Worm (Caenorhabditis elegans) whole organism, young adult: ENCODE data around the gene wrb-1.

Source experiments
- D2030.7 ChIP-seq: fragments of 200-800 bp; sonication (Bioruptor generic); IDR thresholded peaks from 2 replicates; pipeline ENCODE4 v1.3.6; 2022; ENCODE audit warnings: missing genetic modification reagents, missing genetic modification characterization, missing compliant biosample characterization
- F23B12.7 ChIP-seq: sonication (generic microtip); optimal IDR thresholded peaks from 2 replicates; lab custom pipeline; 2017; ENCODE audit warnings: missing genetic modification characterization, mild to moderate bottlenecking, missing compliant biosample characterization, antibody characterized with exemption, moderate library complexity; ENCODE audit not compliant: insufficient read depth
- F39B2.1 ChIP-seq: fragments of 200-800 bp; sonication (Bioruptor generic); IDR thresholded peaks from 2 replicates; pipeline ENCODE4 v1.3.6; 2022; ENCODE audit warnings: missing genetic modification reagents, missing genetic modification characterization, missing compliant biosample characterization
- F55B11.4 ChIP-seq: sonication (generic microtip); optimal IDR thresholded peaks from 2 replicates; lab custom pipeline; 2016; ENCODE audit warnings: missing compliant biosample characterization, missing genetic modification characterization, borderline replicate concordance; ENCODE audit not compliant: insufficient read depth
- Y53F4B.3 ChIP-seq: fragments of 200-800 bp; sonication (Bioruptor generic); IDR thresholded peaks from 2 replicates; pipeline ENCODE4 v1.3.6; 2022; ENCODE audit warnings: missing genetic modification reagents, missing genetic modification characterization, missing compliant biosample characterization
- Y56A3A.18 ChIP-seq: fragments of 200-800 bp; sonication (Bioruptor generic); IDR thresholded peaks from 2 replicates; pipeline ENCODE4 v1.3.6; 2022; ENCODE audit warnings: missing genetic modification reagents, missing genetic modification characterization, missing compliant biosample characterization
- Y67H2A.10 ChIP-seq: fragments of 200-800 bp; sonication (Bioruptor generic); conservative IDR thresholded peaks from 2 replicates; pipeline ENCODE4 v1.3.6; 2022; ENCODE audit warnings: missing genetic modification reagents, missing genetic modification characterization, missing compliant biosample characterization
- Y95B8A.8 ChIP-seq: fragments of 200-800 bp; sonication (Bioruptor generic); IDR thresholded peaks from 2 replicates; pipeline ENCODE4 v1.3.6; 2022; ENCODE audit warnings: missing genetic modification reagents, missing genetic modification characterization, missing compliant biosample characterization
- atf-7 ChIP-seq: sonication (generic microtip); optimal IDR thresholded peaks from 2 replicates; lab custom pipeline; 2017; ENCODE audit warnings: mild to moderate bottlenecking, missing genetic modification characterization, missing compliant biosample characterization
- athp-1 ChIP-seq: sonication (generic microtip); optimal IDR thresholded peaks from 2 replicates; lab custom pipeline; 2017; ENCODE audit warnings: mild to moderate bottlenecking, missing genetic modification characterization, missing compliant biosample characterization
- attf-5 ChIP-seq: fragments of 200-800 bp; sonication (Bioruptor generic); optimal IDR thresholded peaks from 2 replicates; lab custom pipeline; 2018; ENCODE audit warnings: mild to moderate bottlenecking, missing genetic modification characterization, missing compliant biosample characterization
- cebp-1 ChIP-seq, 2 experiments: fragments of 200-800 bp in 1 of 2; sonication (Bioruptor generic) in 1 of 2; sonication (generic microtip) in 1 of 2; IDR thresholded peaks in 1 of 2; optimal IDR thresholded peaks in 1 of 2; 2 replicates each; pipeline versions ENCODE4 v1.3.6 to Lab custom; 2017 to 2022; ENCODE audit warnings: missing compliant biosample characterization in 2 of 2, missing genetic modification characterization in 2 of 2, mild to moderate bottlenecking in 1 of 2, missing genetic modification reagents in 1 of 2, moderate library complexity in 1 of 2
- ceh-27 ChIP-seq: fragments of 200-800 bp; sonication (Bioruptor generic); optimal IDR thresholded peaks from 2 replicates; lab custom pipeline; 2018; ENCODE audit warnings: mild to moderate bottlenecking, missing genetic modification characterization, moderate library complexity, missing compliant biosample characterization
- ceh-58 ChIP-seq: fragments of 200-800 bp; sonication (Bioruptor generic); IDR thresholded peaks from 2 replicates; pipeline ENCODE4 v1.3.6; 2022; ENCODE audit warnings: missing genetic modification characterization, missing compliant biosample characterization
- dpl-1 ChIP-seq: fragments of 150-350 bp; optimal IDR thresholded peaks from 2 replicates; lab custom pipeline; 2014; ENCODE audit warnings: missing biosample characterization, missing genetic modification reagents, missing genetic modification characterization
- egrh-3 ChIP-seq: fragments of 200-800 bp; sonication (Bioruptor generic); IDR thresholded peaks from 2 replicates; pipeline ENCODE4 v1.3.6; 2022; ENCODE audit warnings: missing genetic modification reagents, missing genetic modification characterization, missing compliant biosample characterization
- him-1 ChIP-seq: sonication (generic microtip); optimal IDR thresholded peaks from 2 replicates; lab custom pipeline; 2016; ENCODE audit warnings: missing genotype, missing genetic modification reagents, missing genetic modification characterization, missing compliant biosample characterization
- hmg-20 ChIP-seq: fragments of 200-800 bp; sonication (Bioruptor generic); IDR thresholded peaks from 2 replicates; pipeline ENCODE4 v1.3.6; 2022; ENCODE audit warnings: missing genetic modification reagents, missing genetic modification characterization, missing compliant biosample characterization
- hrde-1 ChIP-seq: sonication (generic microtip); optimal IDR thresholded peaks from 2 replicates; lab custom pipeline; 2016; ENCODE audit warnings: missing genetic modification characterization, mild to moderate bottlenecking, missing compliant biosample characterization, moderate library complexity, missing genotype, missing genetic modification reagents, borderline replicate concordance
- lag-1 ChIP-seq: fragments of 200-800 bp; sonication (Bioruptor generic); IDR thresholded peaks from 2 replicates; pipeline ENCODE4 v1.3.6; 2022; ENCODE audit warnings: missing genetic modification reagents, missing genetic modification characterization, missing compliant biosample characterization
- lin-40 ChIP-seq: sonication (generic microtip); optimal IDR thresholded peaks from 2 replicates; lab custom pipeline; 2016; ENCODE audit warnings: missing genetic modification characterization, mild to moderate bottlenecking, missing compliant biosample characterization, missing genotype, missing genetic modification reagents
- lin-54 ChIP-seq: fragments of 200-800 bp; sonication (Bioruptor generic); optimal IDR thresholded peaks from 2 replicates; lab custom pipeline; 2018; ENCODE audit warnings: mild to moderate bottlenecking, missing genetic modification characterization, missing compliant biosample characterization
- lsl-1 ChIP-seq: fragments of 200-800 bp; sonication (Bioruptor generic); optimal IDR thresholded peaks from 2 replicates; lab custom pipeline; 2018; ENCODE audit warnings: mild to moderate bottlenecking, missing genetic modification characterization, moderate library complexity, missing compliant biosample characterization
- madf-3 ChIP-seq: fragments of 200-800 bp; sonication (Bioruptor generic); IDR thresholded peaks from 2 replicates; pipeline ENCODE4 v1.3.6; 2022; ENCODE audit warnings: missing genetic modification reagents, missing genetic modification characterization, missing compliant biosample characterization
- madf-8 ChIP-seq: fragments of 200-800 bp; sonication (Bioruptor generic); conservative IDR thresholded peaks from 2 replicates; pipeline ENCODE4 v1.3.6; 2022; ENCODE audit warnings: missing genetic modification reagents, missing genetic modification characterization, missing compliant biosample characterization
- mxl-1 ChIP-seq: sonication (generic microtip); optimal IDR thresholded peaks from 2 replicates; lab custom pipeline; 2016; ENCODE audit warnings: missing genetic modification characterization, missing compliant biosample characterization
- nfya-1 ChIP-seq: sonication (generic microtip); optimal IDR thresholded peaks from 2 replicates; lab custom pipeline; 2017; ENCODE audit warnings: antibody characterized with exemption, missing compliant biosample characterization, missing genetic modification characterization, borderline replicate concordance; ENCODE audit not compliant: insufficient read depth
- nhr-120 ChIP-seq: fragments of 200-800 bp; sonication (Bioruptor generic); IDR thresholded peaks from 2 replicates; pipeline ENCODE4 v1.3.6; 2022; ENCODE audit warnings: missing genetic modification characterization, missing compliant biosample characterization
- nhr-179 ChIP-seq: sonication (generic microtip); optimal IDR thresholded peaks from 2 replicates; lab custom pipeline; 2016; ENCODE audit warnings: mild to moderate bottlenecking, missing genetic modification characterization, missing compliant biosample characterization
- nhr-80 ChIP-seq: sonication (generic microtip); optimal IDR thresholded peaks from 2 replicates; lab custom pipeline; 2016; ENCODE audit warnings: missing genetic modification characterization, missing compliant biosample characterization
- pha-4 ChIP-seq: fragments of 150-350 bp; sonication (generic microtip); optimal IDR thresholded peaks from 2 replicates; lab custom pipeline; 2014; ENCODE audit warnings: missing biosample characterization, missing genetic modification reagents, missing genetic modification characterization
- rcor-1 ChIP-seq: fragments of 200-800 bp; sonication (Bioruptor generic); IDR thresholded peaks from 2 replicates; pipeline ENCODE4 v1.3.6; 2022; ENCODE audit warnings: missing genetic modification reagents, missing genetic modification characterization, missing compliant biosample characterization
- rec-8 ChIP-seq, 2 experiments: sonication (generic microtip); optimal IDR thresholded peaks; 2 replicates each; lab custom pipeline; 2016; ENCODE audit warnings: mild to moderate bottlenecking in 2 of 2, missing genetic modification characterization in 2 of 2, missing genetic modification reagents in 2 of 2, missing genotype in 2 of 2, missing biosample characterization in 1 of 2, missing compliant biosample characterization in 1 of 2, moderate library complexity in 1 of 2
- repo-1 ChIP-seq: sonication (generic microtip); optimal IDR thresholded peaks from 2 replicates; lab custom pipeline; 2017; ENCODE audit warnings: mild to moderate bottlenecking, missing genetic modification characterization, missing compliant biosample characterization
- sea-2 ChIP-seq: fragments of 200-800 bp; sonication (Bioruptor generic); IDR thresholded peaks from 2 replicates; pipeline ENCODE4 v1.3.6; 2022; ENCODE audit warnings: missing genetic modification characterization, missing compliant biosample characterization
- snpc-3.4 ChIP-seq: sonication (generic microtip); optimal IDR thresholded peaks from 2 replicates; lab custom pipeline; 2017; ENCODE audit warnings: missing genetic modification characterization, mild to moderate bottlenecking, missing compliant biosample characterization, antibody characterized with exemption, moderate library complexity, missing genotype, missing genetic modification reagents
- tbp1 ChIP-seq: fragments of 200-800 bp; sonication (Bioruptor generic); optimal IDR thresholded peaks from 2 replicates; lab custom pipeline; 2018; ENCODE audit warnings: mild to moderate bottlenecking, missing genetic modification characterization, missing compliant biosample characterization
- zfh-2 ChIP-seq: fragments of 200-800 bp; sonication (Bioruptor generic); conservative IDR thresholded peaks from 2 replicates; pipeline ENCODE4 v1.3.6; 2022; ENCODE audit warnings: missing genetic modification reagents, missing genetic modification characterization, missing compliant biosample characterization
- zim-3 ChIP-seq: sonication (generic microtip); optimal IDR thresholded peaks from 2 replicates; lab custom pipeline; 2017; ENCODE audit warnings: mild to moderate bottlenecking, missing genetic modification characterization, moderate library complexity, missing compliant biosample characterization
- ztf-25 ChIP-seq: fragments of 200-800 bp; sonication (Bioruptor generic); IDR thresholded peaks from 2 replicates; pipeline ENCODE4 v1.3.6; 2022; ENCODE audit warnings: missing genetic modification reagents, missing genetic modification characterization, missing compliant biosample characterization
- ztf-6 ChIP-seq: fragments of 200-800 bp; sonication (Bioruptor generic); IDR thresholded peaks from 2 replicates; pipeline ENCODE4 v1.3.6; 2022; ENCODE audit warnings: missing genetic modification reagents, missing genetic modification characterization, missing compliant biosample characterization

The wrb-1 gene

DNA sequence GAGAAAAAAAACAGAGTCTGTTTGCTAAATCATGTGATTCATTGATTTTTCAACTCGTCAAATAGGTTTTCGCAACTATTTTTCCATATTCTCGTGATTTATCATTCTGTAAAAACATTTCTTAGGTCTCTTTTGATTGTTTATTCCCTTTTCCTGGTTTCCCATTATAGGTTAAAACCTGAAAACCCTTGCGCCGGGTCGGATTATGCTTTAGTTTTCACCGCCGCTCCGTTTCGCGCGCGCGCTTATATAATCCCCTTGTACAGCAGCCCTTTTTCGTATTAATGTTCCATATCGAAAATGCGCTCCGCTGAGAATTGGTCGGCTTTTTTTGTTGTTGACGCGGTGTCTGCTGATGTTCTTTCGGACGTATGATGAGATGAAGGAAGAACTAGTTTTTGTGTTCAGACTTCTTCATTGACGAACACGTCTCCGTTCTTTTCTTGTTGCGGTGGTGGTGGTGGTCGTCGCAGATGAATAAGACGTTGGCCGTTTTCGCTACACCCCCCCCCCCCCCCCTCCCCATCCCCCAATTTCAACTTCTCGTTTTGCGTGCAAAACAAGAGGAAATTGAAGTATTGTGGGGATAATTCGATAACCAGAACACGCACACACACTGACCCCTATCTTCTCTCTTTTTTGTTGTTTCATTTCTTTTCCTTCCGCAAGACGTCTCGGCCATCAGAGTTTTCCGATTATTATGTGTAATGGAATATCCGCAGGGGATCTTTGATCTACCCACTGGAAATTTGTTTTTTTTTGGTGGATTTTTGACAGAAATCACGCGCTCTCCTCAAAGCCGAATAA lies 41.2 kb upstream of the wrb-1 start (continued):
- TF ChIP-seq rec-8 (tag; optimal IDR thresholded peaks at IDR 0.05; lab: Kevin White, UChicago), result no peak
- no peak for TF ChIP-seq rcor-1
- no peak for TF ChIP-seq nhr-80 (tag; lab: Kevin White, UChicago)
- no peak for TF ChIP-seq F23B12.7 (tag; lab: Kevin White, UChicago)
- peak; percentile 42; the same call in 1 of the 2 replicates for TF ChIP-seq zfh-2 (GFP tag; lab: Robert Waterston, UW)
- TF ChIP-seq F55B11.4 (tag; lab: Kevin White, UChicago), result no peak
- TF ChIP-seq him-1 (tag; lab: Kevin White, UChicago), result no peak

DNA sequence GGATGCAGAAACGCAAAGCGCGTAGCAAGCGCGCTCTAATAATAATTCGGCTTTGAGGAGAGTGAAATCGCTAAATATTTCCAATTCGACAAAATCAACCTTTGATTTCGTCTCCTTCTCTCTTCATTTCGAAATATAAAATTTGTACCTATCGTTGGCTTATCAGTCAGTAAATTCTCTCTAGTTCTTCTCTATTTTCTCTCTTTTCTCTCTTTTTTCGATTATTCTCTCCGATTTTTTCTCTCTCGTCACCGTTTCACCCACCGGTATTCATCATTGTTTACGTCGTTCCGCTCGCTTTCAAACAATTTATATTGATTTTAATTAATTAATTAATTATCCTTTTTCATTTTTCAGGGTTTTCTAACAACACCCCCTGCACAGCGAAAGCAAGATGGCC lies 40.0 kb upstream of the wrb-1 start, which contains the start of gene cmd-1:
TSS of gene cmd-1 (plus strand) at position 358 of the 400 bp plus-strand sequence.
- TF ChIP-seq lag-1 (GFP tag; lab: Robert Waterston, UW) (no peak), cebp-1 (GFP tag; IDR thresholded peaks at IDR 0.05; lab: Robert Waterston, UW) (peak; percentile 36; the same call in 1 of the 2 replicates), cebp-1 (tag; optimal IDR thresholded peaks at IDR 0.05; lab: Kevin White, UChicago) (peak; percentile 72), madf-8 (GFP tag; lab: Robert Waterston, UW) (no peak), mxl-1 (tag; lab: Kevin White, UChicago) (no peak), nhr-179 (no peak), Y95B8A.8 (GFP tag; lab: Robert Waterston, UW) (0 out of 2 replicates have a peak, but pooled peaks have one; percentile 35), rcor-1 (no peak), tbp1 (no peak), lsl-1 (GFP tag; lab: Kevin White, UChicago) (no peak), lin-40 (tag; lab: Kevin White, UChicago) (peak; percentile 9), nhr-80 (tag; lab: Kevin White, UChicago) (peak; percentile 54), hrde-1 (tag; lab: Kevin White, UChicago) (no peak), hmg-20 (GFP tag; lab: Robert Waterston, UW) (no peak), attf-5 (peak; percentile 48), nhr-120 (GFP tag; lab: Robert Waterston, UW) (no peak), Y53F4B.3 (GFP tag; lab: Robert Waterston, UW) (no peak)

DNA sequence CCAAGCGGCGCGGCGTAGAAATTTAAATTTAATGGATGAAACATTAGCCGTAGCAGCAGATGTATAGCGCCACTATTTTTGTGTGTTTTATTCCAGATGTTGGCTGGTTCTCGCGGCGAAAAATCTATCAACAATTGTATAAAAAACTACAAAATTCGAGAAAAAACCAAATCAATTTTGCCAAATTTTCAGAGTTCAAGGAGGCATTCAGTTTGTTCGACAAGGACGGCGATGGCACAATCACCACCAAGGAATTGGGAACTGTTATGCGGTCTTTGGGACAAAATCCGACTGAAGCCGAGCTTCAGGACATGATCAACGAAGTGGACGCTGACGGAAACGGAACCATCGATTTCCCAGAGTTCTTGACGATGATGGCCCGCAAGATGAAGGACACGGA lies 39.4 kb upstream of the wrb-1 start:
- TF ChIP-seq tbp1, result no peak
- no peak for TF ChIP-seq Y67H2A.10 (GFP tag; lab: Robert Waterston, UW)
- TF ChIP-seq lin-54 (GFP tag; lab: Kevin White, UChicago), result no peak
- TF ChIP-seq dpl-1 (GFP tag; lab: Kevin White, UChicago), result no peak
- no peak for TF ChIP-seq zim-3 (tag; lab: Kevin White, UChicago)
- no peak for TF ChIP-seq ceh-58 (GFP tag; lab: Robert Waterston, UW)
- no peak for TF ChIP-seq atf-7 (tag; lab: Kevin White, UChicago)
- TF ChIP-seq Y56A3A.18 (GFP tag; lab: Robert Waterston, UW), result 0 out of 2 replicates have a peak, but pooled peaks have one; percentile 12

DNA sequence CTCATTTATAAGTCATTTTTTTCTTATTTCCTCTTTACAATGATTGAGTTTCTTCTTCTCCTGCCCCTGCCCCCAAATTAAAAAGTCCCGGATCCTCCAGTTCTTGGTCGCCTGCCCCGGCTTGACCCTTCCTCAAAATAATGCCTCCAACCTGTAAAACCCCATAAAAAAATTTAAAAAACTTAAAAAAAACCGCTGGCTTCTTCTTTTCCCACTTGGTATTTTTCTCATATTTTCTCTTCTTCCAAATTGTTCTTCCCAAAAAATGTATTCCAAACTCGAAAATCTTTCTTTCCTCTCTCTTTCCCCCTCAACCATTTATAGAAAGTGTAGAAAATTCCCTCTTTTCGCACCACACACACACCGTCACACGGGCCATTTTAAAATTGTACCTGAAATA lies 38.4 kb upstream of the wrb-1 start:
- TF ChIP-seq dpl-1 (GFP tag; lab: Kevin White, UChicago), result no peak
- no peak for TF ChIP-seq ceh-27 (GFP tag; lab: Kevin White, UChicago)
- peak; percentile 7 for TF ChIP-seq snpc-3.4 (tag; lab: Kevin White, UChicago)
- 0 out of 2 replicates have a peak, but pooled peaks have one; percentile 20 for TF ChIP-seq F39B2.1 (GFP tag; lab: Robert Waterston, UW)
- TF ChIP-seq D2030.7 (GFP tag; lab: Robert Waterston, UW), result no peak
- no peak for TF ChIP-seq sea-2 (GFP tag; lab: Robert Waterston, UW)
- TF ChIP-seq athp-1 (tag; lab: Kevin White, UChicago), result peak; percentile 28
- 0 out of 2 replicates have a peak, but pooled peaks have one; percentile 9 for TF ChIP-seq egrh-3 (GFP tag; lab: Robert Waterston, UW)
- no peak for TF ChIP-seq nhr-179
- no peak for TF ChIP-seq ztf-25 (GFP tag; lab: Robert Waterston, UW)
- no peak for TF ChIP-seq pha-4 (tag; lab: Kevin White, UChicago)
- TF ChIP-seq ztf-6 (GFP tag; lab: Robert Waterston, UW), result no peak
- 0 out of 2 replicates have a peak, but pooled peaks have one; percentile 26 for TF ChIP-seq madf-3 (GFP tag; lab: Robert Waterston, UW)
- TF ChIP-seq repo-1 (tag; lab: Kevin White, UChicago), result peak; percentile 43
- TF ChIP-seq nfya-1 (tag; lab: Kevin White, UChicago), result no peak
